Worm (Caenorhabditis elegans): ENCODE results near the gene T12A2.3.
A peak's percentile ranks its signal among the peaks of the same experiment; 100 is the strongest.

T12A2.3 gene

ce11 chrIII:6280070-6280596 lies 39.5 kb downstream of the T12A2.3 start, which contains the start of gene hmg-1.2:
hmg-1.2 (plus strand) TSS chrIII:6280380.
- TF ChIP-seq B0310.2 (tag; optimal IDR thresholded peaks at IDR 0.05) (no peak), ceh-36 (tag; optimal IDR thresholded peaks at IDR 0.05) (no peak), ceh-13 (GFP tag; optimal IDR thresholded peaks at IDR 0.05) (no peak), tbx-37 (GFP tag; conservative IDR thresholded peaks at IDR 0.05) (no peak), tbx-11 (GFP tag; IDR thresholded peaks at IDR 0.05) (no peak), ama-1 (optimal IDR thresholded peaks at IDR 0.05) (no peak), flt-1 (GFP tag; IDR thresholded peaks at IDR 0.05) (no peak), F13C5.2 (tag; optimal IDR thresholded peaks at IDR 0.05) (peak; percentile 24), pes-1 (GFP tag; IDR thresholded peaks at IDR 0.05) (no peak), sea-1 (GFP tag; conservative IDR thresholded peaks at IDR 0.05) (no peak), hmg-4 (GFP tag; optimal IDR thresholded peaks at IDR 0.05) (peak; percentile 87)

ce11 chrIII:6283024-6283423 lies 42.4 kb downstream of the T12A2.3 start:
- TF ChIP-seq sea-1 (GFP tag; conservative IDR thresholded peaks at IDR 0.05) = no peak
- no peak for TF ChIP-seq aly-1 (tag; optimal IDR thresholded peaks at IDR 0.05)
- no peak for TF ChIP-seq hnd-1 (tag; optimal IDR thresholded peaks at IDR 0.05)
- no peak for TF ChIP-seq ama-1 (optimal IDR thresholded peaks at IDR 0.05)
- TF ChIP-seq ets-7 (tag; optimal IDR thresholded peaks at IDR 0.05) = no peak
- TF ChIP-seq B0310.2 (tag; optimal IDR thresholded peaks at IDR 0.05) = no peak
- TF ChIP-seq tra-4 (tag; optimal IDR thresholded peaks at IDR 0.05) = no peak
- no peak for TF ChIP-seq ceh-36 (tag; optimal IDR thresholded peaks at IDR 0.05)
- TF ChIP-seq hmbx-1 (tag; optimal IDR thresholded peaks at IDR 0.05) = no peak
- TF ChIP-seq tbx-11 (GFP tag; IDR thresholded peaks at IDR 0.05) = no peak
- no peak for TF ChIP-seq scrt-1 (GFP tag; IDR thresholded peaks at IDR 0.05)
- TF ChIP-seq ceh-13 (GFP tag; optimal IDR thresholded peaks at IDR 0.05) = no peak
- no peak for TF ChIP-seq F13C5.2 (tag; optimal IDR thresholded peaks at IDR 0.05)
- TF ChIP-seq pes-1 (GFP tag; IDR thresholded peaks at IDR 0.05) = no peak
- TF ChIP-seq tbx-37 (GFP tag; conservative IDR thresholded peaks at IDR 0.05) = no peak
- no peak for TF ChIP-seq flt-1 (GFP tag; IDR thresholded peaks at IDR 0.05)
- TF ChIP-seq hmg-4 (GFP tag; optimal IDR thresholded peaks at IDR 0.05) = no peak

- TF ChIP-seq hmbx-1 (tag; optimal IDR thresholded peaks at IDR 0.05) = no peak
- TF ChIP-seq tbx-11 (GFP tag; IDR thresholded peaks at IDR 0.05) = no peak
- TF ChIP-seq sea-1 (GFP tag; conservative IDR thresholded peaks at IDR 0.05) = no peak
- no peak for TF ChIP-seq ceh-36 (tag; optimal IDR thresholded peaks at IDR 0.05)
- TF ChIP-seq ama-1 (optimal IDR thresholded peaks at IDR 0.05) = no peak
- TF ChIP-seq scrt-1 (GFP tag; IDR thresholded peaks at IDR 0.05) = no peak
- TF ChIP-seq tra-4 (tag; optimal IDR thresholded peaks at IDR 0.05) = no peak
- TF ChIP-seq ets-7 (tag; optimal IDR thresholded peaks at IDR 0.05) = no peak
- no peak for TF ChIP-seq hnd-1 (tag; optimal IDR thresholded peaks at IDR 0.05)
- TF ChIP-seq flt-1 (GFP tag; IDR thresholded peaks at IDR 0.05) = no peak
- TF ChIP-seq pes-1 (GFP tag; IDR thresholded peaks at IDR 0.05) = no peak
- TF ChIP-seq F13C5.2 (tag; optimal IDR thresholded peaks at IDR 0.05) = no peak
- no peak for TF ChIP-seq ceh-13 (GFP tag; optimal IDR thresholded peaks at IDR 0.05)
- TF ChIP-seq hmg-4 (GFP tag; optimal IDR thresholded peaks at IDR 0.05) = no peak
- TF ChIP-seq aly-1 (tag; optimal IDR thresholded peaks at IDR 0.05) = no peak
- TF ChIP-seq B0310.2 (tag; optimal IDR thresholded peaks at IDR 0.05) = no peak
- TF ChIP-seq tbx-37 (GFP tag; conservative IDR thresholded peaks at IDR 0.05) = no peak
These were observed 45.3 kb downstream of the T12A2.3 start, which contains the start of gene gadr-3 for ce11 chrIII:6285890-6286289. gadr-3 (minus strand) TSS chrIII:6285990.

ce11 chrIII:6287195-6287594 lies 46.6 kb downstream of the T12A2.3 start, which contains the start of gene F47D12.6:
F47D12.6 (minus strand) TSS chrIII:6287295.
- TF ChIP-seq hmg-4 (GFP tag; optimal IDR thresholded peaks at IDR 0.05) = no peak
- no peak for TF ChIP-seq ceh-13 (GFP tag; optimal IDR thresholded peaks at IDR 0.05)
- no peak for TF ChIP-seq pes-1 (GFP tag; IDR thresholded peaks at IDR 0.05)
- no peak for TF ChIP-seq hmbx-1 (tag; optimal IDR thresholded peaks at IDR 0.05)
- TF ChIP-seq B0310.2 (tag; optimal IDR thresholded peaks at IDR 0.05) = no peak
- no peak for TF ChIP-seq ceh-36 (tag; optimal IDR thresholded peaks at IDR 0.05)
- no peak for TF ChIP-seq tbx-37 (GFP tag; conservative IDR thresholded peaks at IDR 0.05)

- TF ChIP-seq ama-1 (optimal IDR thresholded peaks at IDR 0.05) = no peak
- no peak for TF ChIP-seq pes-1 (GFP tag; IDR thresholded peaks at IDR 0.05)
- no peak for TF ChIP-seq ets-7 (tag; optimal IDR thresholded peaks at IDR 0.05)
- TF ChIP-seq ceh-36 (tag; optimal IDR thresholded peaks at IDR 0.05) = no peak
- no peak for TF ChIP-seq tbx-11 (GFP tag; IDR thresholded peaks at IDR 0.05)
- TF ChIP-seq B0310.2 (tag; optimal IDR thresholded peaks at IDR 0.05) = no peak
- TF ChIP-seq ceh-13 (GFP tag; optimal IDR thresholded peaks at IDR 0.05) = no peak
- TF ChIP-seq flt-1 (GFP tag; IDR thresholded peaks at IDR 0.05) = no peak
- TF ChIP-seq hmg-4 (GFP tag; optimal IDR thresholded peaks at IDR 0.05) = no peak
- TF ChIP-seq tra-4 (tag; optimal IDR thresholded peaks at IDR 0.05) = no peak
- TF ChIP-seq hnd-1 (tag; optimal IDR thresholded peaks at IDR 0.05) = no peak
- no peak for TF ChIP-seq F13C5.2 (tag; optimal IDR thresholded peaks at IDR 0.05)
- no peak for TF ChIP-seq aly-1 (tag; optimal IDR thresholded peaks at IDR 0.05)
- TF ChIP-seq hmbx-1 (tag; optimal IDR thresholded peaks at IDR 0.05) = no peak
- TF ChIP-seq tbx-37 (GFP tag; conservative IDR thresholded peaks at IDR 0.05) = no peak
- no peak for TF ChIP-seq sea-1 (GFP tag; conservative IDR thresholded peaks at IDR 0.05)
- TF ChIP-seq scrt-1 (GFP tag; IDR thresholded peaks at IDR 0.05) = no peak
These were observed 48.7 kb downstream of the T12A2.3 start for ce11 chrIII:6289366-6289765.

ce11 chrIII:6290469-6291182 lies 50.0 kb downstream of the T12A2.3 start:
- TF ChIP-seq hmg-4 (GFP tag; optimal IDR thresholded peaks at IDR 0.05) (no peak), ceh-13 (GFP tag; optimal IDR thresholded peaks at IDR 0.05) (no peak), flt-1 (GFP tag; IDR thresholded peaks at IDR 0.05) (no peak), hnd-1 (tag; optimal IDR thresholded peaks at IDR 0.05) (no peak), ets-7 (tag; optimal IDR thresholded peaks at IDR 0.05) (no peak), pes-1 (GFP tag; IDR thresholded peaks at IDR 0.05) (no peak), sea-1 (GFP tag; conservative IDR thresholded peaks at IDR 0.05) (no peak), B0310.2 (tag; optimal IDR thresholded peaks at IDR 0.05) (no peak), tra-4 (tag; optimal IDR thresholded peaks at IDR 0.05) (no peak), tbx-37 (GFP tag; conservative IDR thresholded peaks at IDR 0.05) (no peak), hmbx-1 (tag; optimal IDR thresholded peaks at IDR 0.05) (no peak), F13C5.2 (tag; optimal IDR thresholded peaks at IDR 0.05) (no peak), tbx-11 (GFP tag; IDR thresholded peaks at IDR 0.05) (no peak), ama-1 (optimal IDR thresholded peaks at IDR 0.05) (no peak), ceh-36 (tag; optimal IDR thresholded peaks at IDR 0.05) (no peak), scrt-1 (GFP tag; IDR thresholded peaks at IDR 0.05) (no peak), aly-1 (tag; optimal IDR thresholded peaks at IDR 0.05) (no peak)

Measured in whole organism, early embryonic.